Worm (Caenorhabditis elegans): Measurements from ENCODE around the gene C06E1.7.

Gene C06E1.7

ce11 chrIII:8630833-8631232, 37.3 kb upstream of the C06E1.7 start, which contains the start of gene dnj-10:
TSS of gene dnj-10 (plus strand) at chrIII:8631165.
- TF ChIP-seq zag-1 (tag; optimal IDR thresholded peaks at IDR 0.05) (no peak), dsc-1 (tag; optimal IDR thresholded peaks at IDR 0.05) (no peak), ceh-88 (GFP tag; IDR thresholded peaks at IDR 0.05) (peak; percentile 12; the same call in 1 of the 2 replicates), alr-1 (tag; optimal IDR thresholded peaks at IDR 0.05; ENCODE audit: borderline replicate concordance) (no peak), C04F5.9 (tag; optimal IDR thresholded peaks at IDR 0.05) (no peak), aly-2 (tag; optimal IDR thresholded peaks at IDR 0.05) (no peak), grh-1 (GFP tag; IDR thresholded peaks at IDR 0.05) (no peak), lin-35 (GFP tag; optimal IDR thresholded peaks at IDR 0.05) (peak; percentile 92 to 94), hpl-2 (GFP tag; optimal IDR thresholded peaks at IDR 0.05) (no peak), nhr-76 (tag; optimal IDR thresholded peaks at IDR 0.05) (no peak), elt-2 (tag; optimal IDR thresholded peaks at IDR 0.05) (no peak), pqm-1 (tag; optimal IDR thresholded peaks at IDR 0.05) (no peak), C34B4.2 (tag; optimal IDR thresholded peaks at IDR 0.05) (no peak), nhr-84 (tag; optimal IDR thresholded peaks at IDR 0.05) (no peak), sox-4 (tag; optimal IDR thresholded peaks at IDR 0.05) (no peak), lin-39 (tag; optimal IDR thresholded peaks at IDR 0.05) (peak; percentile 50), fos-1 (tag; optimal IDR thresholded peaks at IDR 0.05) (no peak), unc-130 (tag; optimal IDR thresholded peaks at IDR 0.05) (peak; percentile 55), hlh-17 (GFP tag; optimal IDR thresholded peaks at IDR 0.05; ENCODE audit: borderline replicate concordance) (no peak), nhr-90 (tag; optimal IDR thresholded peaks at IDR 0.05; ENCODE audit: poor library complexity) (peak; percentile 45), nhr-19 (GFP tag; conservative IDR thresholded peaks at IDR 0.05) (peak; percentile 64), nhr-71 (tag; optimal IDR thresholded peaks at IDR 0.05) (peak; percentile 78), tlp-1 (tag; optimal IDR thresholded peaks at IDR 0.05) (no peak), pag-3 (tag; optimal IDR thresholded peaks at IDR 0.05; ENCODE audit: borderline replicate concordance, insufficient read depth) (no peak), lsy-2 (tag; optimal IDR thresholded peaks at IDR 0.05) (peak; percentile 85 to 86), hlh-4 (tag; optimal IDR thresholded peaks at IDR 0.05) (no peak), fkh-10 (GFP tag; optimal IDR thresholded peaks at IDR 0.05) (peak; percentile 3), ets-5 (GFP tag; IDR thresholded peaks at IDR 0.05) (no peak), jun-1 (tag; optimal IDR thresholded peaks at IDR 0.05) (no peak), mef-2 (tag; optimal IDR thresholded peaks at IDR 0.05) (no peak), C16A3.4 (tag; optimal IDR thresholded peaks at IDR 0.05) (peak; percentile 69), sptf-1 (tag; optimal IDR thresholded peaks at IDR 0.05) (no peak), elt-3 (tag; optimal IDR thresholded peaks at IDR 0.05) (peak in 1 of 6 experiments; percentile 31), mdl-1 (tag; optimal IDR thresholded peaks at IDR 0.05) (peak in 1 of 2 experiments; percentile 53), pax-3 (tag; optimal IDR thresholded peaks at IDR 0.05) (no peak), fkh-4 (tag; optimal IDR thresholded peaks at IDR 0.05; ENCODE audit: borderline replicate concordance) (no peak), egl-27 (tag; optimal IDR thresholded peaks at IDR 0.05) (no peak), ama-1 (optimal IDR thresholded peaks at IDR 0.05) (no peak), ceh-63 (GFP tag; optimal IDR thresholded peaks at IDR 0.05) (no peak), nhr-11 (tag; optimal IDR thresholded peaks at IDR 0.05) (no peak), egl-13 (tag; optimal IDR thresholded peaks at IDR 0.05) (peak; percentile 21), nhr-237 (tag; optimal IDR thresholded peaks at IDR 0.05) (no peak), lin-15B (tag; optimal IDR thresholded peaks at IDR 0.05) (peak; percentile 86), unc-86 (tag; optimal IDR thresholded peaks at IDR 0.05) (peak; percentile 54), ceh-8 (GFP tag; optimal IDR thresholded peaks at IDR 0.05) (no peak), ztf-4 (tag; optimal IDR thresholded peaks at IDR 0.05) (no peak), lin-13 (GFP tag; optimal IDR thresholded peaks at IDR 0.05) (no peak), mep-1 (tag; optimal IDR thresholded peaks at IDR 0.05) (peak; percentile 91), ceh-82 (tag; optimal IDR thresholded peaks at IDR 0.05) (peak; percentile 47 to 64 (median 54)), vab-15 (tag; optimal IDR thresholded peaks at IDR 0.05) (no peak), isw-1 (GFP tag; IDR thresholded peaks at IDR 0.05) (peak; percentile 51), nhr-20 (tag; optimal IDR thresholded peaks at IDR 0.05) (peak; percentile 64), snpc-4 (tag; optimal IDR thresholded peaks at IDR 0.05) (peak; percentile 47), F16B12.6 (tag; optimal IDR thresholded peaks at IDR 0.05) (peak; percentile 87)
